Fruit fly (Drosophila melanogaster) Kc167 (cell line): ENCODE results near the gene Fum1.

Experiments
- h ChIP-seq: fragments of >200 bp; optimal IDR thresholded peaks from 3 replicates; lab custom pipeline; 2018; ENCODE audit warnings: missing external identifiers
- psq ChIP-seq: fragments of >200 bp; optimal IDR thresholded peaks from 2 replicates; lab custom pipeline; 2017; ENCODE audit warnings: missing external identifiers

DNA sequence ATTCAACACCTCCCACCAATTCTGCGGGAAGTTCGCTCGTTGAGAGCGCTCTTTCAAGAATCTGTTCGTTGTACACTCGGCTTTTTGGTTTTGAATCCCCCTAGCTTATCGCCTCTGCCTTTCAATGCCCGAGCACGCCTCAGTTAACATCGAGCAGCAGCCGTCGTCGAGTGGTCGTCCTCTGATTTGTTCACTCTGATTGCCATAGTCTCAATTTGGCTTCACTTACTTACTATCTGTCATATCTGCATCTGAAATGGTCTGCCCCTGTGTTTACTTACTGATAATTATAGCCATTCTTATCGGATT lies 1.2 kb downstream of the Fum1 start:
- TF ChIP-seq psq (lab: Kevin White, UChicago), result no peak
- TF ChIP-seq h (lab: Kevin White, UChicago), result no peak
